Worm (Caenorhabditis elegans) whole organism, young adult: ENCODE results near the gene clec-164.

Experiments used
- C17E4.6 ChIP-seq: fragments of 200-800 bp; sonication (Bioruptor generic); IDR thresholded peaks from 2 replicates; pipeline ENCODE4 v1.3.6; 2022; ENCODE audit warnings: missing genetic modification reagents, missing genetic modification characterization, missing compliant biosample characterization
- F22D6.2 ChIP-seq: sonication (generic microtip); optimal IDR thresholded peaks from 2 replicates; lab custom pipeline; 2016; ENCODE audit warnings: mild to moderate bottlenecking, missing genetic modification characterization, missing compliant biosample characterization
- F33H1.4 ChIP-seq: fragments of 200-800 bp; sonication (Bioruptor generic); IDR thresholded peaks from 2 replicates; pipeline ENCODE4 v1.3.6; 2022; ENCODE audit warnings: missing genetic modification reagents, missing genetic modification characterization, missing compliant biosample characterization
- F39B2.1 ChIP-seq: fragments of 200-800 bp; sonication (Bioruptor generic); IDR thresholded peaks from 2 replicates; pipeline ENCODE4 v1.3.6; 2022; ENCODE audit warnings: missing genetic modification reagents, missing genetic modification characterization, missing compliant biosample characterization
- F57C9.4 ChIP-seq: sonication (generic microtip); optimal IDR thresholded peaks from 2 replicates; lab custom pipeline; 2017; ENCODE audit warnings: mild to moderate bottlenecking, missing genetic modification characterization, missing compliant biosample characterization
- K12H6.12 ChIP-seq: fragments of 200-800 bp; sonication (Bioruptor generic); optimal IDR thresholded peaks from 2 replicates; lab custom pipeline; 2018; ENCODE audit warnings: mild to moderate bottlenecking, missing genetic modification characterization, missing compliant biosample characterization
- T07F8.4 ChIP-seq: sonication (generic microtip); optimal IDR thresholded peaks from 2 replicates; lab custom pipeline; 2016; ENCODE audit warnings: mild to moderate bottlenecking, missing genetic modification characterization, moderate library complexity, missing compliant biosample characterization
- Y67H2A.10 ChIP-seq: fragments of 200-800 bp; sonication (Bioruptor generic); conservative IDR thresholded peaks from 2 replicates; pipeline ENCODE4 v1.3.6; 2022; ENCODE audit warnings: missing genetic modification reagents, missing genetic modification characterization, missing compliant biosample characterization
- atf-7 ChIP-seq: sonication (generic microtip); optimal IDR thresholded peaks from 2 replicates; lab custom pipeline; 2017; ENCODE audit warnings: mild to moderate bottlenecking, missing genetic modification characterization, missing compliant biosample characterization
- attf-3 ChIP-seq: fragments of 200-800 bp; sonication (Bioruptor generic); conservative IDR thresholded peaks from 2 replicates; pipeline ENCODE4 v1.3.6; 2022; ENCODE audit warnings: missing genetic modification reagents, missing genetic modification characterization, missing compliant biosample characterization
- attf-5 ChIP-seq: fragments of 200-800 bp; sonication (Bioruptor generic); optimal IDR thresholded peaks from 2 replicates; lab custom pipeline; 2018; ENCODE audit warnings: mild to moderate bottlenecking, missing genetic modification characterization, missing compliant biosample characterization
- ceh-27 ChIP-seq: fragments of 200-800 bp; sonication (Bioruptor generic); optimal IDR thresholded peaks from 2 replicates; lab custom pipeline; 2018; ENCODE audit warnings: mild to moderate bottlenecking, missing genetic modification characterization, moderate library complexity, missing compliant biosample characterization
- ceh-79 ChIP-seq: sonication (generic microtip); optimal IDR thresholded peaks from 2 replicates; lab custom pipeline; 2017; ENCODE audit warnings: mild to moderate bottlenecking, missing genetic modification characterization, missing compliant biosample characterization
- ceh-91 ChIP-seq: fragments of 200-800 bp; sonication (Bioruptor generic); IDR thresholded peaks from 2 replicates; pipeline ENCODE4 v1.3.6; 2022; ENCODE audit warnings: missing genetic modification reagents, missing genetic modification characterization, missing compliant biosample characterization
- dpff-1 ChIP-seq: sonication (generic microtip); optimal IDR thresholded peaks from 2 replicates; lab custom pipeline; 2017; ENCODE audit warnings: mild to moderate bottlenecking, missing genetic modification characterization, missing compliant biosample characterization
- dpl-1 ChIP-seq: fragments of 150-350 bp; optimal IDR thresholded peaks from 2 replicates; lab custom pipeline; 2014; ENCODE audit warnings: missing biosample characterization, missing genetic modification reagents, missing genetic modification characterization
- efl-1 ChIP-seq: fragments of 150-350 bp; optimal IDR thresholded peaks from 2 replicates; lab custom pipeline; 2014; ENCODE audit warnings: missing biosample characterization, missing genetic modification reagents, missing genetic modification characterization
- ekl-4 ChIP-seq: fragments of 200-800 bp; sonication (Bioruptor generic); IDR thresholded peaks from 2 replicates; pipeline ENCODE4 v1.3.6; 2022; ENCODE audit warnings: missing genetic modification reagents, missing genetic modification characterization, missing compliant biosample characterization
- hmg-1.2 ChIP-seq: fragments of 200-800 bp; sonication (Bioruptor generic); IDR thresholded peaks from 2 replicates; pipeline ENCODE4 v1.3.6; 2022; ENCODE audit warnings: missing genetic modification reagents, missing genetic modification characterization, missing compliant biosample characterization
- lin-35 ChIP-seq, 3 experiments: fragments of 150-350 bp in 2 of 3; sonication (generic microtip) in 1 of 3; optimal IDR thresholded peaks; 2 replicates each; lab custom pipeline; 2014 to 2018; ENCODE audit warnings: missing biosample characterization in 3 of 3, missing genetic modification characterization in 3 of 3, missing genetic modification reagents in 3 of 3
- lin-54 ChIP-seq: fragments of 200-800 bp; sonication (Bioruptor generic); optimal IDR thresholded peaks from 2 replicates; lab custom pipeline; 2018; ENCODE audit warnings: mild to moderate bottlenecking, missing genetic modification characterization, missing compliant biosample characterization
- lir-1 ChIP-seq: fragments of 200-800 bp; sonication (Bioruptor generic); conservative IDR thresholded peaks from 2 replicates; pipeline ENCODE4 v1.3.6; 2022; ENCODE audit warnings: missing genetic modification reagents, missing genetic modification characterization, missing compliant biosample characterization
- lsy-27 ChIP-seq: sonication (generic microtip); optimal IDR thresholded peaks from 2 replicates; lab custom pipeline; 2017; ENCODE audit warnings: missing genetic modification characterization, mild to moderate bottlenecking, missing compliant biosample characterization, antibody characterized with exemption, missing genotype, borderline replicate concordance; ENCODE audit not compliant: insufficient read depth
- madf-10 ChIP-seq: sonication (generic microtip); optimal IDR thresholded peaks from 2 replicates; lab custom pipeline; 2016; ENCODE audit warnings: mild to moderate bottlenecking, missing genetic modification characterization, missing compliant biosample characterization
- mcd-1 ChIP-seq: fragments of 200-800 bp; sonication (Bioruptor generic); IDR thresholded peaks from 2 replicates; pipeline ENCODE4 v1.3.6; 2022; ENCODE audit warnings: missing genetic modification reagents, missing genetic modification characterization, missing compliant biosample characterization
- mxl-1 ChIP-seq: sonication (generic microtip); optimal IDR thresholded peaks from 2 replicates; lab custom pipeline; 2016; ENCODE audit warnings: missing genetic modification characterization, missing compliant biosample characterization
- nhr-120 ChIP-seq: fragments of 200-800 bp; sonication (Bioruptor generic); IDR thresholded peaks from 2 replicates; pipeline ENCODE4 v1.3.6; 2022; ENCODE audit warnings: missing genetic modification characterization, missing compliant biosample characterization
- repo-1 ChIP-seq: sonication (generic microtip); optimal IDR thresholded peaks from 2 replicates; lab custom pipeline; 2017; ENCODE audit warnings: mild to moderate bottlenecking, missing genetic modification characterization, missing compliant biosample characterization
- sdz-38 ChIP-seq: sonication (generic microtip); optimal IDR thresholded peaks from 2 replicates; lab custom pipeline; 2016; ENCODE audit warnings: missing genotype, missing genetic modification characterization, missing compliant biosample characterization
- snpc-1.1 ChIP-seq: sonication (generic microtip); optimal IDR thresholded peaks from 2 replicates; lab custom pipeline; 2017; ENCODE audit warnings: missing genetic modification characterization, mild to moderate bottlenecking, missing compliant biosample characterization, antibody characterized with exemption, moderate library complexity, missing genotype, missing genetic modification reagents; ENCODE audit not compliant: insufficient read depth
- snpc-3.4 ChIP-seq: sonication (generic microtip); optimal IDR thresholded peaks from 2 replicates; lab custom pipeline; 2017; ENCODE audit warnings: missing genetic modification characterization, mild to moderate bottlenecking, missing compliant biosample characterization, antibody characterized with exemption, moderate library complexity, missing genotype, missing genetic modification reagents
- snpc-4 ChIP-seq, 5 experiments: fragments of 150-350 bp in 1 of 5; sonication (generic microtip) in 4 of 5; optimal IDR thresholded peaks; 2 replicates each; lab custom pipeline; 2014 to 2018; ENCODE audit warnings: missing genetic modification characterization in 5 of 5, missing biosample characterization in 3 of 5, antibody characterized with exemption in 2 of 5, mild to moderate bottlenecking in 2 of 5, missing compliant biosample characterization in 2 of 5, missing genotype in 2 of 5, moderate library complexity in 2 of 5, missing genetic modification reagents in 1 of 5
- somi-1 ChIP-seq: fragments of 200-800 bp; sonication (Bioruptor generic); optimal IDR thresholded peaks from 2 replicates; lab custom pipeline; 2018; ENCODE audit warnings: mild to moderate bottlenecking, missing genetic modification characterization, missing compliant biosample characterization
- sptf-2 ChIP-seq: fragments of 200-800 bp; sonication (Bioruptor generic); optimal IDR thresholded peaks from 2 replicates; lab custom pipeline; 2018; ENCODE audit warnings: mild to moderate bottlenecking, missing genetic modification characterization, missing compliant biosample characterization

Gene clec-164

DNA sequence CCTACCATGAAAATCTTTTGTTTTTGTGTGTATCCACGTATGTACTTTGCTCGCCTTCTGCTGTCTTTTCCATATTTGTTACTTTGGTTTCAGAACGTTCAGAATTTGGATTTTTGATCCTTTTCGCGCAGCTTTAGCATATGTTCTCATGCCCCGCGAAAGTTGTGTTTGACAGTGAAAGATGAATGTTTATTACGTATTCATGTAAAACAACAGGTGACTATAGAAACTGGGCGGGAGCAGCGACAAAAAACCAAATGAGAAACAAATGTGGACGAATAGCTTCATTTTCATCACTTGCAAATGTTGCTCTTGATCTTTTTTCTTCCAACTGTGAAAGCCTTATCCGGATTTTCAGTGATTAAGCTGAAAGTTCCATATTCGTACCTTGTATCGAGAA lies at the start of gene clec-164:
Gene clec-164, plus strand, starts transcription at position 301 of the 400 bp plus-strand sequence.
- TF ChIP-seq snpc-4 (GFP tag; optimal IDR thresholded peaks at IDR 0.05; lab: Kevin White, UChicago) (no peak), snpc-4 (tag; optimal IDR thresholded peaks at IDR 0.05; lab: Kevin White, UChicago) (no peak), F39B2.1 (GFP tag; lab: Robert Waterston, UW) (no peak), lin-35 (GFP tag; optimal IDR thresholded peaks at IDR 0.05; lab: Kevin White, UChicago) (no peak), dpff-1 (no peak), lir-1 (no peak), efl-1 (GFP tag; lab: Kevin White, UChicago) (no peak), ekl-4 (GFP tag; lab: Robert Waterston, UW) (no peak), ceh-27 (no peak), mcd-1 (GFP tag; lab: Robert Waterston, UW) (no peak), attf-5 (GFP tag; lab: Kevin White, UChicago) (no peak), hmg-1.2 (no peak)

DNA sequence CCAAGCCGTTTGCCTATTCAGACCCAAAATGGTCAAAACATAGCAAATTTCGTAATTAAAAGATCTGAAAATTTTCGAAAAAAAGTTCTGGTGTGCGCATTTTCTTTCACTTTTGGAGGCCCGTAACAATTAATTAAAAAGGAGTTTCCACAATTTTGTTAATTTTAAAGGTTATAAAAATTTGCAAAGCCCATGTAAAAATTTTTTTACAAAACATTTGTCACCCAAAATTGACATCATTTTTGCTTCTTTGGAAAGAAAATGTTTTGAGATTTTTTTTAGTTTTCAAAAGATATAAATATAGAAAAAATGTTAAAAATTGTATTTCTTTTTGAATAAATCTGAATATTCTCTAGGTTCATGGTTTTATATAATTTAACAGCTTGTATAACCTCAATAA lies 49.4 kb upstream of the clec-164 start, which contains the start of gene K11H12.6:
Gene K11H12.6, plus strand, starts transcription at position 301 of the 400 bp plus-strand sequence.
- TF ChIP-seq snpc-1.1 (no peak), attf-3 (GFP tag; lab: Robert Waterston, UW) (no peak), snpc-4 (GFP tag; optimal IDR thresholded peaks at IDR 0.05; lab: Kevin White, UChicago) (no peak), snpc-4 (tag; optimal IDR thresholded peaks at IDR 0.05; lab: Kevin White, UChicago) (no peak), ceh-91 (GFP tag; lab: Robert Waterston, UW) (no peak), lin-54 (GFP tag; lab: Kevin White, UChicago) (no peak), attf-5 (GFP tag; lab: Kevin White, UChicago) (no peak), C17E4.6 (GFP tag; lab: Robert Waterston, UW) (no peak), dpl-1 (no peak), F39B2.1 (GFP tag; lab: Robert Waterston, UW) (no peak), ceh-79 (tag; lab: Kevin White, UChicago) (no peak), F57C9.4 (tag; lab: Kevin White, UChicago) (no peak), lsy-27 (no peak), snpc-3.4 (tag; lab: Kevin White, UChicago) (no peak), Y67H2A.10 (no peak), K12H6.12 (tag; lab: Kevin White, UChicago) (no peak), T07F8.4 (no peak), nhr-120 (GFP tag; lab: Robert Waterston, UW) (no peak), F22D6.2 (no peak), F33H1.4 (GFP tag; lab: Robert Waterston, UW) (no peak), sptf-2 (GFP tag; lab: Kevin White, UChicago) (no peak)

- TF ChIP-seq F39B2.1 (GFP tag; lab: Robert Waterston, UW) (no peak), atf-7 (no peak), dpl-1 (no peak), madf-10 (tag; lab: Kevin White, UChicago) (no peak), attf-3 (GFP tag; lab: Robert Waterston, UW) (no peak), repo-1 (tag; lab: Kevin White, UChicago) (no peak), somi-1 (GFP tag; lab: Kevin White, UChicago) (no peak), sdz-38 (tag; lab: Kevin White, UChicago) (no peak), mxl-1 (tag; lab: Kevin White, UChicago) (no peak)
Observed at ce11 chrIV:670455-670854, 46.0 kb upstream of the clec-164 start, which contains the start of gene K11H12.11. Gene K11H12.11 (minus strand): TSS chrIV:670555.
